Fruit fly (Drosophila melanogaster) whole organism, embryonic: ENCODE data around the gene mirr.
A peak's percentile ranks its signal among the peaks of the same experiment; 100 is the strongest.

Experiments used
- ATbp ChIP-seq: fragments of 200-800 bp; sonication (Bioruptor generic); optimal IDR thresholded peaks from 2 replicates; lab custom pipeline; 2017; ENCODE audit warnings: missing biosample characterization, mild to moderate bottlenecking, missing genetic modification characterization, missing genetic modification reagents
- Adf1 ChIP-seq: fragments of 200-800 bp; sonication (Bioruptor generic); IDR thresholded peaks from 2 replicates; pipeline ENCODE4 v1.3.6; 2022; ENCODE audit warnings: missing biosample characterization, missing genetic modification characterization
- B-H2 ChIP-seq: fragments of 200-800 bp; sonication (Bioruptor generic); optimal IDR thresholded peaks from 2 replicates; lab custom pipeline; 2018; ENCODE audit warnings: missing biosample characterization, mild to moderate bottlenecking, missing genetic modification characterization
- CG10543 ChIP-seq: fragments of 200-800 bp; sonication (Bioruptor generic); optimal IDR thresholded peaks from 3 replicates; lab custom pipeline; 2017; ENCODE audit warnings: missing biosample characterization, mild to moderate bottlenecking, missing genetic modification characterization, moderate library complexity
- CG10959 ChIP-seq: fragments of 200-800 bp; sonication (Bioruptor generic); IDR thresholded peaks from 2 replicates; pipeline ENCODE4 v1.3.6; 2022; ENCODE audit warnings: missing biosample characterization, missing genetic modification characterization
- CG11695 ChIP-seq: fragments of 200-800 bp; sonication (Bioruptor generic); IDR thresholded peaks from 3 replicates; pipeline ENCODE4 v1.3.6; 2022; ENCODE audit warnings: missing biosample characterization, missing genetic modification characterization
- CG12769 ChIP-seq: fragments of 200-800 bp; sonication (Bioruptor generic); optimal IDR thresholded peaks from 2 replicates; lab custom pipeline; 2019; ENCODE audit warnings: missing biosample characterization, mild to moderate bottlenecking, missing genetic modification characterization, moderate library complexity
- CG14014 ChIP-seq: fragments of 200-800 bp; sonication (Bioruptor generic); IDR thresholded peaks from 2 replicates; pipeline ENCODE4 v1.3.6; 2022; ENCODE audit warnings: missing biosample characterization, missing genetic modification characterization
- CG14667 ChIP-seq: fragments of 200-800 bp; sonication (Bioruptor generic); IDR thresholded peaks from 2 replicates; pipeline ENCODE4 v1.3.6; 2022; ENCODE audit warnings: missing biosample characterization, missing genetic modification characterization
- CG15479 ChIP-seq: fragments of 200-800 bp; sonication (Bioruptor generic); optimal IDR thresholded peaks from 3 replicates; lab custom pipeline; 2019; ENCODE audit warnings: missing biosample characterization, mild to moderate bottlenecking, missing genetic modification characterization, moderate library complexity
- CG15601 ChIP-seq: fragments of 200-800 bp; sonication (Bioruptor generic); optimal IDR thresholded peaks from 3 replicates; lab custom pipeline; 2019; ENCODE audit warnings: missing biosample characterization, mild to moderate bottlenecking, missing genetic modification characterization, moderate library complexity
- CG17612 ChIP-seq: fragments of 200-800 bp; sonication (Bioruptor generic); IDR thresholded peaks from 2 replicates; pipeline ENCODE4 v1.3.6; 2022; ENCODE audit warnings: missing biosample characterization, missing genetic modification characterization
- CG1832 ChIP-seq: fragments of 200-800 bp; sonication (Bioruptor generic); optimal IDR thresholded peaks from 2 replicates; lab custom pipeline; 2017; ENCODE audit warnings: missing biosample characterization, mild to moderate bottlenecking, missing genetic modification characterization, inconsistent platforms
- CG2889 ChIP-seq: fragments of 200-800 bp; sonication (Bioruptor generic); IDR thresholded peaks from 3 replicates; pipeline ENCODE4 v1.3.6; 2022; ENCODE audit warnings: missing biosample characterization, missing genetic modification characterization
- CG30020 ChIP-seq: fragments of 200-800 bp; optimal IDR thresholded peaks from 2 replicates; lab custom pipeline; 2019; ENCODE audit warnings: missing biosample characterization, mild to moderate bottlenecking, missing genetic modification characterization, moderate library complexity
- CG31441 ChIP-seq: fragments of 200-800 bp; sonication (Bioruptor generic); IDR thresholded peaks from 2 replicates; pipeline ENCODE4 v1.3.6; 2022; ENCODE audit warnings: missing biosample characterization, missing genetic modification characterization
- CG3281 ChIP-seq: fragments of 200-800 bp; sonication (Bioruptor generic); optimal IDR thresholded peaks from 3 replicates; lab custom pipeline; 2017; ENCODE audit warnings: missing biosample characterization, mild to moderate bottlenecking, missing genetic modification characterization
- CG34376 ChIP-seq: fragments of 200-800 bp; sonication (Bioruptor generic); optimal IDR thresholded peaks from 2 replicates; lab custom pipeline; 2018; ENCODE audit warnings: missing biosample characterization, mild to moderate bottlenecking, missing genetic modification characterization
- CG4820 ChIP-seq: fragments of 200-800 bp; sonication (Bioruptor generic); optimal IDR thresholded peaks from 3 replicates; lab custom pipeline; 2016; ENCODE audit warnings: missing biosample characterization, missing genetic modification characterization
- CG6175 ChIP-seq: fragments of 200-800 bp; sonication (Bioruptor generic); IDR thresholded peaks from 3 replicates; pipeline ENCODE4 v1.3.6; 2022; ENCODE audit warnings: missing biosample characterization, missing genetic modification characterization
- CG6254 ChIP-seq: fragments of 200-800 bp; sonication (Bioruptor generic); optimal IDR thresholded peaks from 3 replicates; lab custom pipeline; 2017; ENCODE audit warnings: mild to moderate bottlenecking, missing biosample characterization, missing genetic modification reagents, missing genetic modification characterization
- CG6765 ChIP-seq: fragments of 200-800 bp; sonication (Bioruptor generic); optimal IDR thresholded peaks from 3 replicates; lab custom pipeline; 2017; ENCODE audit warnings: missing biosample characterization, mild to moderate bottlenecking, missing genetic modification characterization
- CG8359 ChIP-seq: fragments of 200-800 bp; sonication (Bioruptor generic); optimal IDR thresholded peaks from 2 replicates; lab custom pipeline; 2017; ENCODE audit warnings: missing biosample characterization, mild to moderate bottlenecking, missing genetic modification characterization, borderline replicate concordance
- CG9437 ChIP-seq: fragments of 200-800 bp; sonication (Bioruptor generic); optimal IDR thresholded peaks from 2 replicates; lab custom pipeline; 2018; ENCODE audit warnings: missing biosample characterization, mild to moderate bottlenecking, missing genetic modification characterization
- Ets97D ChIP-seq: fragments of 200-800 bp; sonication (Bioruptor generic); optimal IDR thresholded peaks from 3 replicates; lab custom pipeline; 2016; ENCODE audit warnings: missing biosample characterization, missing genetic modification characterization
- HHEX ChIP-seq: fragments of 200-800 bp; sonication (Bioruptor generic); optimal IDR thresholded peaks from 3 replicates; lab custom pipeline; 2017; ENCODE audit warnings: missing biosample characterization, mild to moderate bottlenecking, missing genetic modification characterization, missing genetic modification reagents
- HmgZ ChIP-seq: fragments of 200-800 bp; sonication (Bioruptor generic); optimal IDR thresholded peaks from 2 replicates; lab custom pipeline; 2018; ENCODE audit warnings: missing biosample characterization, mild to moderate bottlenecking, missing genetic modification characterization
- Lhr ChIP-seq: fragments of 200-800 bp; sonication (Bioruptor generic); optimal IDR thresholded peaks from 3 replicates; lab custom pipeline; 2017; ENCODE audit warnings: mild to moderate bottlenecking, missing biosample characterization, missing genetic modification reagents, missing genetic modification characterization
- MBD-R2 ChIP-seq: fragments of 200-800 bp; sonication (Bioruptor generic); IDR thresholded peaks from 2 replicates; pipeline ENCODE4 v1.3.6; 2022; ENCODE audit warnings: missing biosample characterization, missing genetic modification characterization
- Meics ChIP-seq: fragments of 200-800 bp; sonication (Bioruptor generic); optimal IDR thresholded peaks from 2 replicates; lab custom pipeline; 2017; ENCODE audit warnings: missing biosample characterization, mild to moderate bottlenecking, missing genetic modification characterization
- NfI ChIP-seq: fragments of 200-800 bp; sonication (Bioruptor generic); optimal IDR thresholded peaks from 3 replicates; lab custom pipeline; 2018; ENCODE audit warnings: missing biosample characterization, mild to moderate bottlenecking, missing genetic modification characterization, moderate library complexity
- Xrp1 ChIP-seq: fragments of 200-800 bp; sonication (Bioruptor generic); IDR thresholded peaks from 2 replicates; pipeline ENCODE4 v1.3.6; 2022; ENCODE audit warnings: missing biosample characterization, missing genetic modification characterization
- bowl ChIP-seq: fragments of 200-800 bp; sonication (Bioruptor generic); IDR thresholded peaks from 2 replicates; pipeline ENCODE4 v1.3.6; 2022; ENCODE audit warnings: missing biosample characterization, missing genetic modification characterization
- cas ChIP-seq: fragments of 200-800 bp; sonication (Bioruptor generic); IDR thresholded peaks from 2 replicates; pipeline ENCODE4 v1.3.6; 2022; ENCODE audit warnings: missing biosample characterization, missing genetic modification characterization
- chinmo ChIP-seq: fragments of 200-800 bp; sonication (Bioruptor generic); IDR thresholded peaks from 4 replicates; pipeline ENCODE4 v1.3.6; 2022; ENCODE audit warnings: missing biosample characterization, missing genetic modification characterization; ENCODE audit not compliant: partially characterized antibody
- chm ChIP-seq: fragments of 200-800 bp; sonication (Bioruptor generic); IDR thresholded peaks from 2 replicates; pipeline ENCODE4 v1.3.6; 2022; ENCODE audit warnings: missing biosample characterization, missing genetic modification characterization
- cwo ChIP-seq: fragments of 200-800 bp; sonication (Bioruptor generic); optimal IDR thresholded peaks from 3 replicates; lab custom pipeline; 2017; ENCODE audit warnings: missing biosample characterization, missing genetic modification characterization, mild to moderate bottlenecking, moderate library complexity, missing genetic modification reagents
- fd64A ChIP-seq: fragments of 200-800 bp; sonication (Bioruptor generic); optimal IDR thresholded peaks from 3 replicates; lab custom pipeline; 2018; ENCODE audit warnings: missing biosample characterization, mild to moderate bottlenecking, missing genetic modification characterization
- gcm ChIP-seq: fragments of 200-800 bp; sonication (Bioruptor generic); optimal IDR thresholded peaks from 2 replicates; lab custom pipeline; 2019; ENCODE audit warnings: missing biosample characterization, mild to moderate bottlenecking, missing genetic modification characterization, moderate library complexity
- gt ChIP-seq: fragments of 200-800 bp; sonication (Bioruptor generic); IDR thresholded peaks from 2 replicates; pipeline ENCODE4 v1.3.6; 2022; ENCODE audit warnings: missing biosample characterization, missing genetic modification characterization
- hkb ChIP-seq, 2 experiments: fragments of 200-800 bp in 1 of 2; fragments of >200 bp in 1 of 2; sonication (Bioruptor generic) in 1 of 2; IDR thresholded peaks in 1 of 2; optimal IDR thresholded peaks in 1 of 2; 2 replicates each; pipeline versions ENCODE4 v1.3.6 to Lab custom; 2017 to 2022; ENCODE audit warnings: missing biosample characterization in 1 of 2, missing genetic modification characterization in 1 of 2
- hth ChIP-seq: fragments of >200 bp; optimal IDR thresholded peaks from 2 replicates; lab custom pipeline; 2017; ENCODE audit warnings: inconsistent platforms
- mam ChIP-seq: fragments of 200-800 bp; sonication (Bioruptor generic); optimal IDR thresholded peaks from 3 replicates; lab custom pipeline; 2016; ENCODE audit warnings: missing biosample characterization, missing genetic modification characterization
- nmo ChIP-seq: fragments of 200-800 bp; sonication (Bioruptor generic); optimal IDR thresholded peaks from 2 replicates; lab custom pipeline; 2018; ENCODE audit warnings: missing biosample characterization, mild to moderate bottlenecking, missing genetic modification characterization, moderate library complexity
- onecut ChIP-seq: fragments of 200-800 bp; sonication (Bioruptor generic); IDR thresholded peaks from 2 replicates; pipeline ENCODE4 v1.3.6; 2022; ENCODE audit warnings: missing biosample characterization, missing genetic modification characterization
- peb ChIP-seq: fragments of 200-800 bp; sonication (Bioruptor generic); IDR thresholded peaks from 2 replicates; pipeline ENCODE4 v1.3.6; 2022; ENCODE audit warnings: missing biosample characterization, missing genetic modification characterization
- ssp ChIP-seq: fragments of 200-800 bp; sonication (Bioruptor generic); IDR thresholded peaks from 2 replicates; pipeline ENCODE4 v1.3.6; 2022; ENCODE audit warnings: missing biosample characterization, missing genetic modification characterization
- sug ChIP-seq: fragments of 200-800 bp; optimal IDR thresholded peaks from 2 replicates; lab custom pipeline; 2019; ENCODE audit warnings: missing biosample characterization, mild to moderate bottlenecking, missing genetic modification characterization, moderate library complexity
- tna ChIP-seq: fragments of 200-800 bp; sonication (Bioruptor generic); IDR thresholded peaks from 2 replicates; pipeline ENCODE4 v1.3.6; 2022; ENCODE audit warnings: missing biosample characterization, missing genetic modification characterization; ENCODE audit not compliant: partially characterized antibody
- z ChIP-seq: fragments of 200-800 bp; sonication (Bioruptor generic); IDR thresholded peaks from 3 replicates; pipeline ENCODE4 v1.3.6; 2022; ENCODE audit warnings: missing biosample characterization, missing genetic modification characterization

mirr gene

DNA sequence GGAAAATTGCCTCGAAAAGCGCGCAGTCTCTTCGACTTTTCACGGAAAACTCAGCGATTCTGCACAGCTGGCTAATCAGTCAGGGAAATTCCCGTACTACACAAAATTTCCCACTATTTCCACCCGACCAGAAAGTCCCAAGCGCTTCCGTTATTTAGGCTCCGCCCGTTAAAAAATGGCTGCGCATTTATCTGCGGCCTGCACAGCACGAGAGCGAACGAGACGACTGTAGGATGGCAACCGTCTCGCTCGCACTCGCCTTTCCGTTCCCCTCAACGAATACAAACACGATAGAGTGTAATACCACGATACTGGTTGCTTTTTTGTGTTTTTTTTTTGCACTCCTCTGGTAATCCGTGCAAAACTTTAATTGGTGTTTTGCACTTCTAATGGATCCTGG is 40.3 kb upstream of the mirr start (continued):
- TF ChIP-seq CG31441 (GFP tag; lab: Robert Waterston, UW) (0 out of 2 replicates have a peak, but pooled peaks have one; percentile 18), ATbp (GFP tag; lab: Kevin White, UChicago) (peak; percentile 51), gcm (peak; percentile 72), CG15601 (tag; lab: Kevin White, UChicago) (peak; percentile 18), NfI (peak; percentile 72), sug (tag; lab: Kevin White, UChicago) (peak; percentile 48), CG6765 (GFP tag; lab: Kevin White, UChicago) (peak; percentile 70), hth (lab: Kevin White, UChicago) (no peak), z (GFP tag; lab: Robert Waterston, UW) (peak; percentile 20; the same call in 1 of the 3 replicates), bowl (GFP tag; lab: Robert Waterston, UW) (no peak; the same call in 1 of the 2 replicates), HHEX (GFP tag; lab: Kevin White, UChicago) (peak; percentile 62), CG12769 (tag; lab: Kevin White, UChicago) (no peak), tna (0 out of 2 replicates have a peak, but pooled peaks have one; percentile 34), CG11695 (peak; percentile 67; the same call in 2 of the 3 replicates), Xrp1 (no peak), CG34376 (GFP tag; lab: Kevin White, UChicago) (peak; percentile 63), CG9437 (GFP tag; lab: Kevin White, UChicago) (no peak), MBD-R2 (GFP tag; lab: Robert Waterston, UW) (peak; percentile 22; the same call in 1 of the 2 replicates), Lhr (GFP tag; lab: Kevin White, UChicago) (no peak), mam (GFP tag; lab: Kevin White, UChicago) (no peak), CG15479 (GFP tag; lab: Kevin White, UChicago) (no peak), Meics (peak; percentile 52), Ets97D (peak; percentile 88), B-H2 (GFP tag; lab: Kevin White, UChicago) (peak; percentile 72), peb (no peak), ssp (GFP tag; lab: Robert Waterston, UW) (no peak), CG8359 (GFP tag; lab: Kevin White, UChicago) (no peak), Adf1 (GFP tag; lab: Robert Waterston, UW) (peak; percentile 83), fd64A (peak; percentile 74), HmgZ (tag; lab: Kevin White, UChicago) (peak; percentile 60), gt (GFP tag; lab: Robert Waterston, UW) (no peak), onecut (GFP tag; lab: Robert Waterston, UW) (peak; percentile 50), CG1832 (GFP tag; lab: Kevin White, UChicago) (peak; percentile 95), CG30020 (no peak), nmo (GFP tag; lab: Kevin White, UChicago) (peak; percentile 4), chm (no peak), CG6175 (GFP tag; lab: Robert Waterston, UW) (peak; percentile 62; the same call in 1 of the 3 replicates), CG10543 (GFP tag; lab: Kevin White, UChicago) (peak; percentile 81), CG10959 (GFP tag; lab: Robert Waterston, UW) (no peak), CG2889 (GFP tag; lab: Robert Waterston, UW) (no peak), cas (GFP tag; lab: Robert Waterston, UW) (no peak), chinmo (GFP tag; lab: Robert Waterston, UW) (0 out of 4 replicates have a peak, but pooled peaks have one; percentile 53), CG14667 (no peak), CG6254 (GFP tag; lab: Kevin White, UChicago) (peak; percentile 34), CG3281 (peak; percentile 68), CG4820 (GFP tag; lab: Kevin White, UChicago) (no peak), cwo (GFP tag; lab: Kevin White, UChicago) (no peak), CG17612 (no peak), hkb (optimal IDR thresholded peaks at IDR 0.05; lab: Kevin White, UChicago) (no peak), hkb (GFP tag; IDR thresholded peaks at IDR 0.05; lab: Robert Waterston, UW) (peak; percentile 75), CG14014 (GFP tag; lab: Robert Waterston, UW) (peak; percentile 13; the same call in 1 of the 2 replicates)
